Worm (Caenorhabditis elegans) whole organism, late embryonic: ENCODE results near the gene R09A8.2.
A peak's percentile ranks its signal among the peaks of the same experiment; 100 is the strongest.

Source experiments
- C08G9.2 ChIP-seq: sonication (generic microtip); optimal IDR thresholded peaks from 2 replicates; lab custom pipeline; 2016; ENCODE audit warnings: mild to moderate bottlenecking, missing genetic modification characterization, moderate library complexity, missing compliant biosample characterization
- F13H6.1 ChIP-seq: sonication (generic microtip); optimal IDR thresholded peaks from 2 replicates; lab custom pipeline; 2016; ENCODE audit warnings: missing genetic modification characterization, missing compliant biosample characterization
- K09A11.1 ChIP-seq: sonication (generic microtip); optimal IDR thresholded peaks from 2 replicates; lab custom pipeline; 2017; ENCODE audit warnings: antibody characterized with exemption, mild to moderate bottlenecking, missing genetic modification characterization, missing compliant biosample characterization; ENCODE audit not compliant: insufficient read depth
- ama-1 ChIP-seq: fragments of 150-350 bp; optimal IDR thresholded peaks from 2 replicates; lab custom pipeline; 2014
- ceh-14 ChIP-seq: sonication (generic microtip); optimal IDR thresholded peaks from 2 replicates; lab custom pipeline; 2016; ENCODE audit warnings: missing genotype, missing genetic modification characterization, missing compliant biosample characterization
- ceh-18 ChIP-seq: sonication (generic microtip); optimal IDR thresholded peaks from 2 replicates; lab custom pipeline; 2016; ENCODE audit warnings: missing genetic modification characterization, missing compliant biosample characterization
- ceh-2 ChIP-seq: sonication (generic microtip); optimal IDR thresholded peaks from 2 replicates; lab custom pipeline; 2016; ENCODE audit warnings: missing genotype, missing genetic modification characterization, missing compliant biosample characterization
- ceh-31 ChIP-seq: sonication (generic microtip); optimal IDR thresholded peaks from 2 replicates; lab custom pipeline; 2016; ENCODE audit warnings: missing genetic modification characterization, missing compliant biosample characterization
- ceh-34 ChIP-seq: sonication (generic microtip); optimal IDR thresholded peaks from 2 replicates; lab custom pipeline; 2016; ENCODE audit warnings: mild to moderate bottlenecking, missing genetic modification characterization, missing compliant biosample characterization
- ceh-45 ChIP-seq: fragments of 200-800 bp; sonication (Bioruptor generic); IDR thresholded peaks from 2 replicates; pipeline ENCODE4 v1.3.6; 2022; ENCODE audit warnings: missing genetic modification reagents, missing genetic modification characterization, missing compliant biosample characterization
- dve-1 ChIP-seq: sonication (generic microtip); optimal IDR thresholded peaks from 2 replicates; lab custom pipeline; 2017; ENCODE audit warnings: antibody characterized with exemption, mild to moderate bottlenecking, missing genetic modification characterization, missing compliant biosample characterization
- elt-2 ChIP-seq: sonication (generic microtip); optimal IDR thresholded peaks from 2 replicates; lab custom pipeline; 2016; ENCODE audit warnings: missing genetic modification reagents, missing genetic modification characterization, missing compliant biosample characterization
- fax-1 ChIP-seq: sonication (generic microtip); optimal IDR thresholded peaks from 2 replicates; lab custom pipeline; 2016; ENCODE audit warnings: missing genotype, missing genetic modification characterization, missing compliant biosample characterization
- fkh-10 ChIP-seq: fragments of 150-350 bp; optimal IDR thresholded peaks from 2 replicates; lab custom pipeline; 2014; ENCODE audit warnings: missing biosample characterization, missing genetic modification reagents, missing genetic modification characterization
- hlh-15 ChIP-seq: sonication (generic microtip); optimal IDR thresholded peaks from 2 replicates; lab custom pipeline; 2016; ENCODE audit warnings: missing genetic modification characterization, missing compliant biosample characterization
- hlh-30 ChIP-seq: sonication (generic microtip); optimal IDR thresholded peaks from 2 replicates; lab custom pipeline; 2017; ENCODE audit warnings: antibody characterized with exemption, missing genetic modification characterization, missing compliant biosample characterization; ENCODE audit not compliant: insufficient read depth
- hlh-6 ChIP-seq: sonication (generic microtip); optimal IDR thresholded peaks from 2 replicates; lab custom pipeline; 2016; ENCODE audit warnings: missing genotype, missing genetic modification characterization, missing compliant biosample characterization
- hlh-8 ChIP-seq: sonication (generic microtip); optimal IDR thresholded peaks from 2 replicates; lab custom pipeline; 2016; ENCODE audit warnings: missing genotype, missing genetic modification characterization, missing compliant biosample characterization
- lin-11 ChIP-seq: fragments of 200-800 bp; sonication (Bioruptor generic); optimal IDR thresholded peaks from 2 replicates; lab custom pipeline; 2018; ENCODE audit warnings: mild to moderate bottlenecking, missing genetic modification characterization, missing compliant biosample characterization
- nfya-1 ChIP-seq: sonication (generic microtip); optimal IDR thresholded peaks from 2 replicates; lab custom pipeline; 2017; ENCODE audit warnings: missing genetic modification characterization, mild to moderate bottlenecking, missing compliant biosample characterization, antibody characterized with exemption, moderate library complexity
- nhr-11 ChIP-seq: fragments of 150-350 bp; optimal IDR thresholded peaks from 2 replicates; lab custom pipeline; 2014; ENCODE audit warnings: missing biosample characterization, missing genetic modification characterization
- npax-4 ChIP-seq: sonication (generic microtip); optimal IDR thresholded peaks from 2 replicates; lab custom pipeline; 2016; ENCODE audit warnings: missing genetic modification characterization, missing compliant biosample characterization
- pag-3 ChIP-seq: sonication (generic microtip); optimal IDR thresholded peaks from 2 replicates; lab custom pipeline; 2016; ENCODE audit warnings: missing compliant biosample characterization, missing genetic modification characterization, borderline replicate concordance
- pha-4 ChIP-seq: fragments of 150-350 bp; optimal IDR thresholded peaks from 2 replicates; lab custom pipeline; 2018; ENCODE audit warnings: missing biosample characterization, missing genetic modification reagents, missing genetic modification characterization
- pqm-1 ChIP-seq: sonication (generic microtip); optimal IDR thresholded peaks from 2 replicates; lab custom pipeline; 2016; ENCODE audit warnings: missing genetic modification characterization, missing compliant biosample characterization
- rnt-1 ChIP-seq: sonication (generic microtip); optimal IDR thresholded peaks from 2 replicates; lab custom pipeline; 2016; ENCODE audit warnings: missing genetic modification characterization, missing compliant biosample characterization
- sdc-2 ChIP-seq: sonication (generic microtip); optimal IDR thresholded peaks from 2 replicates; lab custom pipeline; 2016; ENCODE audit warnings: missing genotype, missing genetic modification characterization, missing compliant biosample characterization
- sox-2 ChIP-seq: fragments of 200-800 bp; sonication (Bioruptor generic); IDR thresholded peaks from 2 replicates; pipeline ENCODE4 v1.3.6; 2022; ENCODE audit warnings: missing genetic modification reagents, missing genetic modification characterization, missing compliant biosample characterization
- sox-4 ChIP-seq: sonication (generic microtip); optimal IDR thresholded peaks from 2 replicates; lab custom pipeline; 2017; ENCODE audit warnings: mild to moderate bottlenecking, missing genetic modification characterization, inconsistent platforms, missing compliant biosample characterization
- syd-9 ChIP-seq: sonication (generic microtip); optimal IDR thresholded peaks from 2 replicates; lab custom pipeline; 2016; ENCODE audit warnings: mild to moderate bottlenecking, missing genetic modification characterization, moderate library complexity, missing compliant biosample characterization
- tbx-2 ChIP-seq: sonication (generic microtip); optimal IDR thresholded peaks from 2 replicates; lab custom pipeline; 2016; ENCODE audit warnings: missing genetic modification characterization, missing compliant biosample characterization
- tbx-7 ChIP-seq: sonication (generic microtip); optimal IDR thresholded peaks from 2 replicates; lab custom pipeline; 2016; ENCODE audit warnings: missing genotype, missing genetic modification characterization, missing compliant biosample characterization
- unc-3 ChIP-seq, 2 experiments: fragments of 200-800 bp in 1 of 2; sonication (Bioruptor generic) in 1 of 2; sonication (generic microtip) in 1 of 2; conservative IDR thresholded peaks in 1 of 2; optimal IDR thresholded peaks in 1 of 2; 2 replicates each; pipeline versions ENCODE4 v1.3.6 to Lab custom; 2016 to 2022; ENCODE audit warnings: missing compliant biosample characterization in 2 of 2, missing genetic modification characterization in 2 of 2, missing genetic modification reagents in 1 of 2
- unc-42 ChIP-seq: sonication (generic microtip); optimal IDR thresholded peaks from 2 replicates; lab custom pipeline; 2016; ENCODE audit warnings: missing genotype, missing genetic modification characterization, missing compliant biosample characterization
- unc-55 ChIP-seq: sonication (generic microtip); optimal IDR thresholded peaks from 2 replicates; lab custom pipeline; 2017; ENCODE audit warnings: missing biosample characterization, missing genetic modification reagents, missing genetic modification characterization
- unc-86 ChIP-seq: sonication (generic microtip); optimal IDR thresholded peaks from 2 replicates; lab custom pipeline; 2016; ENCODE audit warnings: missing genetic modification characterization, missing compliant biosample characterization
- zip-5 ChIP-seq: sonication (generic microtip); optimal IDR thresholded peaks from 2 replicates; lab custom pipeline; 2016; ENCODE audit warnings: missing genetic modification characterization, missing compliant biosample characterization

R09A8.2 gene

DNA sequence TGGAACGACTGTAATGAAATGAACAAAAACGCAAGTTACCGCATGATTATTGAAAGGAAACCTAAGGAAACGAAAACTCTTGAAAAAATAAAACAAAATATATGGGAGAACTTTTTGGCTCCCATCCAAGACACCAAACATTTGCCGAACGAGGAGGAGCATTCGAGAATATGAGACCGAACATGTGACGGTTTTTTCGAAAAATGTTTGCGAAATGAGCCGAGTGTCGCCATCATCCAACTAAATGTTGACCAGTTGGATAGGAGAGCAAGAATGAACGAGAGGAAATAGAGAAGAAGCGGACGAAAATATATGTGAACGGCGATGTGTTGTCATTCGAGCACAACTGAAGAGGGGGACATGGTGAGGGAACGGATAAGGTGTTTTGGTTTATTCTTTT is 10.7 kb downstream of the R09A8.2 start:
- TF ChIP-seq sox-4 (tag; lab: Kevin White, UChicago), result no peak
- TF ChIP-seq rnt-1, result no peak
- no peak for TF ChIP-seq unc-55 (GFP tag; lab: Kevin White, UChicago)
- no peak for TF ChIP-seq pag-3 (tag; lab: Kevin White, UChicago)
- no peak for TF ChIP-seq ceh-31 (tag; lab: Kevin White, UChicago)
- TF ChIP-seq hlh-30 (tag; lab: Kevin White, UChicago), result no peak
- no peak for TF ChIP-seq ama-1 (lab: Kevin White, UChicago)
- no peak for TF ChIP-seq C08G9.2
- TF ChIP-seq K09A11.1 (tag; lab: Kevin White, UChicago), result no peak

DNA sequence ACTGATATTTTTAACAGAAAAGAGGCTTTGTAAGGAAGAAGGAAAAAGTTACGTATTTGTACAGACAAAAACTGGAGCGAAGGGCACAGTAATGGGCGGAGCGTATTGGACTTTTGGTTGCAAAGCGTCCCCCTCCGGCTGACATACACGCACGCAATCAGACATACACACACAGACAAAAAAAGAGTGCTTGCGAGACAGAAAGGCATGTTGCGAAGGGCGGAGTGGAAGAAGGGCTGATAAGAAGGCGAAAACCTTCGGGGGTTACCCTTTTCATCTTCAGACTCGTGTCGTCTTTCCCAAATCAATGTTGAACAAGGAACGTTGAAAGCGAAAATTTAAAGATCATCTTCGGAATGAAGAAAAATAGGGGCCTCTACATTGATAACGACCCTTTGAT is 11.3 kb downstream of the R09A8.2 start:
- TF ChIP-seq pha-4, result no peak
- no peak for TF ChIP-seq hlh-6 (tag; lab: Kevin White, UChicago)
- TF ChIP-seq pag-3 (tag; lab: Kevin White, UChicago), result no peak
- no peak for TF ChIP-seq ceh-18
- no peak for TF ChIP-seq hlh-15
- no peak for TF ChIP-seq lin-11 (tag; lab: Kevin White, UChicago)
- peak; percentile 46 for TF ChIP-seq elt-2 (tag; lab: Kevin White, UChicago)
- TF ChIP-seq ceh-45, result no peak
- peak; percentile 14 for TF ChIP-seq pqm-1 (tag; lab: Kevin White, UChicago)

DNA sequence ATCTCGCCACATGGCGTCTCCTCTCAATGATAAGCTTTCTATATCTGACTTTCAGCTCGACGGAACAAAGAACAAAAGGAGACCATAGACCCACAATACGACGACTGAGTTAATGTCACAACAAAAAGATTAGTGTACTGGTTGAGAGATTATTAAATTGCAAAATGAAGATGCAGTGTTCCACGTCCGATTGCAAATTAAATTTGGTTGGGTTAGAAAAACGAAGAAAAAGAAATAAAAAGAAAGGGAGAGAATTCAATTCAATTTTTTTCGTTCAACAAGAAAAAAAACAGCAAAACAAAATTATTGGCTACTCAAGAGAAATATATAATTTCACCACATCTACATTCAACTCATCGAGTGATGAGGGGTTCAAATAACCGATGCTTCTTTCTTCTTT is 12.2 kb downstream of the R09A8.2 start:
- no peak for TF ChIP-seq F13H6.1 (tag; lab: Kevin White, UChicago)
- TF ChIP-seq nhr-11, result no peak
- TF ChIP-seq ceh-14, result no peak
- TF ChIP-seq nfya-1, result no peak
- TF ChIP-seq ceh-2, result no peak
- no peak for TF ChIP-seq hlh-15
- peak; percentile 81 for TF ChIP-seq unc-42 (tag; lab: Kevin White, UChicago)
- TF ChIP-seq, all 69 proteins: peak for 1

DNA sequence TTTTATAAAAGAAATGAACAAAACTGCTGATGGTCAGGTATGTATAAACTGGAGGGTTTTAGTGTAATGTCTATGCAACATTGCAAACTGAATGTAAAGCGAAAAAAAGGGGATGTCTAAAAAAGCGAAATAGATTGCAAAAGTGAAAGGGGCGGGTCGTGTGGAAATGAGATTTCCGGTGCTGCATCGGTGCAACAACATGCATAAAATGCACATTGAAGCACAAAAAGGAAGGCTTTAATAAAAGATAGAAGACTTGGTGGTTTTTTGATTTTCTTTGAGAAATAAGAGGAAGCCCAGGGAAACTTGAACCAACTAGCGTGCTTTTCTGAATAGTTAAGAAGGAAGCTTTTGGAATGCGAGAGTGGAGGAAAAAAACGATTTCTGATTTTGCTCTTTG is 13.4 kb downstream of the R09A8.2 start:
- no peak for TF ChIP-seq unc-86 (tag; lab: Kevin White, UChicago)
- peak; percentile 76 for TF ChIP-seq unc-42 (tag; lab: Kevin White, UChicago)

DNA sequence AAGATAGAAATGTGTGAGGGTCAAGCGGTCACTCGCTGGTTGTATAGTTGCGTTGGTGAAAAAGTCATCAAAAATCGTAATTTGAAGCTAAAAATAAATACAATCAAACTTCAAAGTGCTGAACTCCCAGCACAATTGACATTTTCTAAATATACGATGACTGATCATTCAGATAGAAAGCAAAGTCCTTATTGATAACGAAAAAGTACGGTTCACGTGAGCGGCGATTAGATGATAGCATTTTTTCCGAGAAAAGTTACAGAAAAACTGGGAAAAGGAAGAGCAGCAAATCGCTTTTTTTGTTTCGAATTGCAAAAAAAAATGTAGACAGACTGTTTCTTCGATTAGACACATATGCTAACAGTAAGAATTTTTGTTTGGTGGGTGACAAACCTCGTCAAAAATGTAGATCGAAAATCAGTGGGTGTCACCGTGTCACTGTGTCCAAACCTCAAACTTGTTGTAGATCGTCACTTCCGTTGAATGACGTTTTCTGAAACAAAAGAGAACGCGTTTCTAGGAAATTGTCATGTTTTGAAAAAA is 14.7 kb downstream of the R09A8.2 start, which contains the start of gene ivns-1:
Gene ivns-1 (minus strand): TSS at position 493 of the 543 bp plus-strand sequence.
- no peak for TF ChIP-seq tbx-2 (tag; lab: Kevin White, UChicago)
- no peak for TF ChIP-seq ceh-34
- no peak for TF ChIP-seq fax-1
- no peak for TF ChIP-seq F13H6.1 (tag; lab: Kevin White, UChicago)
- no peak for TF ChIP-seq unc-86 (tag; lab: Kevin White, UChicago)
- TF ChIP-seq hlh-30 (tag; lab: Kevin White, UChicago), result no peak
- TF ChIP-seq fkh-10 (GFP tag; lab: Kevin White, UChicago), result no peak
- no peak for TF ChIP-seq hlh-15
- TF ChIP-seq hlh-8 (tag; lab: Kevin White, UChicago), result no peak
- no peak for TF ChIP-seq sox-4 (tag; lab: Kevin White, UChicago)
- no peak for TF ChIP-seq sox-2 (GFP tag; lab: Robert Waterston, UW)
- no peak for TF ChIP-seq ceh-45
- TF ChIP-seq nfya-1, result no peak
- TF ChIP-seq, all 69 proteins: peak for 0

DNA sequence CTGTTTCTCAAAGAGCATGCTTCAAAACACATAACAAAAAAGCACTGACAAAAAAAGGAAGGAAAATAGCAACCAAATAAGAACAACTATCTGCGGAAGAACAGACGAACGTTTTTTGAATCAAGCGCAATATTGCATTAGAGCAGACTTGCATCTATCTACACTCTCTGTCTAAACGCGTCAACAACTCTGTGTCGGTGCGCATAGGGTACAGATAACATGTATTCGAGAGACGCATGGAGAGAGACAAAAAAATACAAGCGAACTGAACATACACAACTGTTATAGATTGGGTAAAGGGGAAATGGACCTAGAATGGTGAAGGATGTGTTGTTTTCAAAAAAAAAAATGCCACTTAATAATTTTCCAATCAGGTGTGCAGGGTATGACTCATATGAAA is 15.7 kb downstream of the R09A8.2 start:
- TF ChIP-seq npax-4 (tag; lab: Kevin White, UChicago) (no peak), zip-5 (tag; lab: Kevin White, UChicago) (no peak), tbx-7 (tag; lab: Kevin White, UChicago) (no peak), sox-4 (tag; lab: Kevin White, UChicago) (no peak), ceh-18 (no peak), dve-1 (tag; lab: Kevin White, UChicago) (peak; percentile 20), tbx-2 (tag; lab: Kevin White, UChicago) (peak; percentile 14), sdc-2 (tag; lab: Kevin White, UChicago) (peak; percentile 22), unc-42 (tag; lab: Kevin White, UChicago) (no peak), unc-55 (GFP tag; lab: Kevin White, UChicago) (peak; percentile 4), ceh-14 (no peak), hlh-30 (tag; lab: Kevin White, UChicago) (no peak), syd-9 (tag; lab: Kevin White, UChicago) (no peak), unc-3 (GFP tag; conservative IDR thresholded peaks at IDR 0.05; lab: Robert Waterston, UW) (no peak), unc-3 (tag; optimal IDR thresholded peaks at IDR 0.05; lab: Kevin White, UChicago) (no peak), elt-2 (tag; lab: Kevin White, UChicago) (peak; percentile 5), nfya-1 (peak; percentile 14)
- TF ChIP-seq, all 69 proteins: peak for 6
